Worm (Caenorhabditis elegans) whole organism, L1 larva: Measurements from ENCODE around the gene srv-29.

Experiments
- ceh-63 ChIP-seq: fragments of 200-800 bp; sonication (Bioruptor generic); optimal IDR thresholded peaks from 2 replicates; lab custom pipeline; 2018; ENCODE audit warnings: mild to moderate bottlenecking, missing genetic modification characterization, missing compliant biosample characterization
- hlh-17 ChIP-seq: fragments of 200-800 bp; sonication (Bioruptor generic); optimal IDR thresholded peaks from 2 replicates; lab custom pipeline; 2018; ENCODE audit warnings: missing genetic modification characterization, mild to moderate bottlenecking, missing compliant biosample characterization, moderate library complexity, borderline replicate concordance
- lir-3 ChIP-seq: sonication (generic microtip); optimal IDR thresholded peaks from 2 replicates; lab custom pipeline; 2016; ENCODE audit warnings: mild to moderate bottlenecking, missing genetic modification characterization, moderate library complexity, missing compliant biosample characterization; ENCODE audit not compliant: poor library complexity
- lsy-2 ChIP-seq, 2 experiments: fragments of 150-350 bp; optimal IDR thresholded peaks; 2 replicates each; lab custom pipeline; 2014; ENCODE audit warnings: missing biosample characterization in 2 of 2, missing genetic modification characterization in 2 of 2
- mab-9 ChIP-seq: fragments of 200-800 bp; sonication (Bioruptor generic); IDR thresholded peaks from 2 replicates; pipeline ENCODE4 v1.3.6; 2022; ENCODE audit warnings: missing genetic modification reagents, missing genetic modification characterization, missing compliant biosample characterization
- nhr-28 ChIP-seq: fragments of 150-350 bp; optimal IDR thresholded peaks from 2 replicates; lab custom pipeline; 2014; ENCODE audit warnings: missing biosample characterization, missing genetic modification characterization
- pag-3 ChIP-seq: sonication (generic microtip); optimal IDR thresholded peaks from 2 replicates; lab custom pipeline; 2017; ENCODE audit warnings: missing genetic modification characterization, mild to moderate bottlenecking, missing compliant biosample characterization, antibody characterized with exemption, borderline replicate concordance; ENCODE audit not compliant: insufficient read depth
- snpc-4 ChIP-seq: fragments of 150-350 bp; optimal IDR thresholded peaks from 2 replicates; lab custom pipeline; 2014; ENCODE audit warnings: missing biosample characterization, missing genetic modification characterization
- unc-62 ChIP-seq: fragments of 150-350 bp; optimal IDR thresholded peaks from 2 replicates; lab custom pipeline; 2014; ENCODE audit warnings: missing biosample characterization, missing genetic modification reagents, missing genetic modification characterization

ce11 chrIV:6299523-6299922, 33.1 kb upstream of the srv-29 start:
- TF ChIP-seq snpc-4 (tag; lab: Kevin White, UChicago) (no peak), hlh-17 (no peak), ceh-63 (GFP tag; lab: Kevin White, UChicago) (no peak), mab-9 (GFP tag; lab: Robert Waterston, UW) (no peak), unc-62 (GFP tag; lab: Kevin White, UChicago) (no peak), lsy-2 (tag; optimal IDR thresholded peaks at IDR 0.05; lab: Kevin White, UChicago) (no peak), nhr-28 (no peak), lir-3 (no peak), pag-3 (tag; lab: Kevin White, UChicago) (no peak)
